Worm (Caenorhabditis elegans) whole organism, late embryonic: ENCODE data around the gene K06B4.4.

Source experiments
- C08G9.2 ChIP-seq: sonication (generic microtip); optimal IDR thresholded peaks from 2 replicates; lab custom pipeline; 2016; ENCODE audit warnings: mild to moderate bottlenecking, missing genetic modification characterization, moderate library complexity, missing compliant biosample characterization
- C38D4.7 ChIP-seq: fragments of 200-800 bp; sonication (Bioruptor generic); optimal IDR thresholded peaks from 2 replicates; lab custom pipeline; 2018; ENCODE audit warnings: mild to moderate bottlenecking, missing genetic modification characterization, moderate library complexity, missing compliant biosample characterization
- K02D7.2 ChIP-seq: sonication (generic microtip); optimal IDR thresholded peaks from 2 replicates; lab custom pipeline; 2017; ENCODE audit warnings: mild to moderate bottlenecking, missing genetic modification characterization, missing compliant biosample characterization
- T23F11.4 ChIP-seq: fragments of 200-800 bp; sonication (Bioruptor generic); optimal IDR thresholded peaks from 2 replicates; lab custom pipeline; 2018; ENCODE audit warnings: mild to moderate bottlenecking, missing genetic modification characterization, missing compliant biosample characterization
- Y22D7AL.16 ChIP-seq: sonication (generic microtip); optimal IDR thresholded peaks from 2 replicates; lab custom pipeline; 2016; ENCODE audit warnings: missing genetic modification characterization, missing compliant biosample characterization
- ceh-19 ChIP-seq: fragments of 200-800 bp; sonication (Bioruptor generic); optimal IDR thresholded peaks from 2 replicates; lab custom pipeline; 2018; ENCODE audit warnings: mild to moderate bottlenecking, missing genetic modification characterization, missing compliant biosample characterization
- ceh-2 ChIP-seq: sonication (generic microtip); optimal IDR thresholded peaks from 2 replicates; lab custom pipeline; 2016; ENCODE audit warnings: missing genotype, missing genetic modification characterization, missing compliant biosample characterization
- ceh-24 ChIP-seq: sonication (generic microtip); optimal IDR thresholded peaks from 2 replicates; lab custom pipeline; 2016; ENCODE audit warnings: mild to moderate bottlenecking, missing genetic modification characterization, missing compliant biosample characterization
- ceh-31 ChIP-seq: sonication (generic microtip); optimal IDR thresholded peaks from 2 replicates; lab custom pipeline; 2016; ENCODE audit warnings: missing genetic modification characterization, missing compliant biosample characterization
- ceh-34 ChIP-seq: sonication (generic microtip); optimal IDR thresholded peaks from 2 replicates; lab custom pipeline; 2016; ENCODE audit warnings: mild to moderate bottlenecking, missing genetic modification characterization, missing compliant biosample characterization
- ceh-45 ChIP-seq: fragments of 200-800 bp; sonication (Bioruptor generic); IDR thresholded peaks from 2 replicates; pipeline ENCODE4 v1.3.6; 2022; ENCODE audit warnings: missing genetic modification reagents, missing genetic modification characterization, missing compliant biosample characterization
- ceh-48 ChIP-seq: sonication (generic microtip); optimal IDR thresholded peaks from 2 replicates; lab custom pipeline; 2016; ENCODE audit warnings: missing genetic modification characterization, inconsistent platforms, missing compliant biosample characterization
- ceh-6 ChIP-seq: fragments of 200-800 bp; sonication (Bioruptor generic); optimal IDR thresholded peaks from 2 replicates; lab custom pipeline; 2018; ENCODE audit warnings: mild to moderate bottlenecking, missing genetic modification characterization, missing compliant biosample characterization
- ceh-9 ChIP-seq: sonication (generic microtip); optimal IDR thresholded peaks from 2 replicates; lab custom pipeline; 2016; ENCODE audit warnings: mild to moderate bottlenecking, missing genetic modification characterization, inconsistent platforms, missing compliant biosample characterization
- dmd-4 ChIP-seq: sonication (generic microtip); optimal IDR thresholded peaks from 2 replicates; lab custom pipeline; 2016; ENCODE audit warnings: borderline replicate concordance, missing genetic modification characterization, missing compliant biosample characterization
- dve-1 ChIP-seq: sonication (generic microtip); optimal IDR thresholded peaks from 2 replicates; lab custom pipeline; 2017; ENCODE audit warnings: antibody characterized with exemption, mild to moderate bottlenecking, missing genetic modification characterization, missing compliant biosample characterization
- elt-4 ChIP-seq: sonication (generic microtip); optimal IDR thresholded peaks from 2 replicates; lab custom pipeline; 2016; ENCODE audit warnings: missing genetic modification characterization, missing compliant biosample characterization
- fkh-10 ChIP-seq: fragments of 150-350 bp; optimal IDR thresholded peaks from 2 replicates; lab custom pipeline; 2014; ENCODE audit warnings: missing biosample characterization, missing genetic modification reagents, missing genetic modification characterization
- fkh-6 ChIP-seq: sonication (generic microtip); optimal IDR thresholded peaks from 2 replicates; lab custom pipeline; 2016; ENCODE audit warnings: missing genetic modification characterization, missing compliant biosample characterization
- hlh-15 ChIP-seq: sonication (generic microtip); optimal IDR thresholded peaks from 2 replicates; lab custom pipeline; 2016; ENCODE audit warnings: missing genetic modification characterization, missing compliant biosample characterization
- hlh-30 ChIP-seq: sonication (generic microtip); optimal IDR thresholded peaks from 2 replicates; lab custom pipeline; 2017; ENCODE audit warnings: antibody characterized with exemption, missing genetic modification characterization, missing compliant biosample characterization; ENCODE audit not compliant: insufficient read depth
- hlh-8 ChIP-seq: sonication (generic microtip); optimal IDR thresholded peaks from 2 replicates; lab custom pipeline; 2016; ENCODE audit warnings: missing genotype, missing genetic modification characterization, missing compliant biosample characterization
- lim-6 ChIP-seq: sonication (generic microtip); optimal IDR thresholded peaks from 2 replicates; lab custom pipeline; 2016; ENCODE audit warnings: missing genetic modification characterization, missing compliant biosample characterization
- lin-11 ChIP-seq: fragments of 200-800 bp; sonication (Bioruptor generic); optimal IDR thresholded peaks from 2 replicates; lab custom pipeline; 2018; ENCODE audit warnings: mild to moderate bottlenecking, missing genetic modification characterization, missing compliant biosample characterization
- nfya-1 ChIP-seq: sonication (generic microtip); optimal IDR thresholded peaks from 2 replicates; lab custom pipeline; 2017; ENCODE audit warnings: missing genetic modification characterization, mild to moderate bottlenecking, missing compliant biosample characterization, antibody characterized with exemption, moderate library complexity
- nhr-11 ChIP-seq: fragments of 150-350 bp; optimal IDR thresholded peaks from 2 replicates; lab custom pipeline; 2014; ENCODE audit warnings: missing biosample characterization, missing genetic modification characterization
- nhr-232 ChIP-seq: sonication (generic microtip); optimal IDR thresholded peaks from 2 replicates; lab custom pipeline; 2016; ENCODE audit warnings: missing genetic modification characterization, missing compliant biosample characterization
- npax-4 ChIP-seq: sonication (generic microtip); optimal IDR thresholded peaks from 2 replicates; lab custom pipeline; 2016; ENCODE audit warnings: missing genetic modification characterization, missing compliant biosample characterization
- pat-9 ChIP-seq: fragments of 200-800 bp; sonication (Bioruptor generic); optimal IDR thresholded peaks from 2 replicates; lab custom pipeline; 2018; ENCODE audit warnings: mild to moderate bottlenecking, missing genetic modification characterization, moderate library complexity, missing compliant biosample characterization
- pax-1 ChIP-seq: fragments of 150-350 bp; optimal IDR thresholded peaks from 2 replicates; lab custom pipeline; 2014; ENCODE audit warnings: missing biosample characterization, missing genetic modification characterization
- pha-4 ChIP-seq: fragments of 150-350 bp; optimal IDR thresholded peaks from 2 replicates; lab custom pipeline; 2018; ENCODE audit warnings: missing biosample characterization, missing genetic modification reagents, missing genetic modification characterization
- pqm-1 ChIP-seq: sonication (generic microtip); optimal IDR thresholded peaks from 2 replicates; lab custom pipeline; 2016; ENCODE audit warnings: missing genetic modification characterization, missing compliant biosample characterization
- rnt-1 ChIP-seq: sonication (generic microtip); optimal IDR thresholded peaks from 2 replicates; lab custom pipeline; 2016; ENCODE audit warnings: missing genetic modification characterization, missing compliant biosample characterization
- sdc-2 ChIP-seq: sonication (generic microtip); optimal IDR thresholded peaks from 2 replicates; lab custom pipeline; 2016; ENCODE audit warnings: missing genotype, missing genetic modification characterization, missing compliant biosample characterization
- sox-2 ChIP-seq: fragments of 200-800 bp; sonication (Bioruptor generic); IDR thresholded peaks from 2 replicates; pipeline ENCODE4 v1.3.6; 2022; ENCODE audit warnings: missing genetic modification reagents, missing genetic modification characterization, missing compliant biosample characterization
- sox-4 ChIP-seq: sonication (generic microtip); optimal IDR thresholded peaks from 2 replicates; lab custom pipeline; 2017; ENCODE audit warnings: mild to moderate bottlenecking, missing genetic modification characterization, inconsistent platforms, missing compliant biosample characterization
- tbx-7 ChIP-seq: sonication (generic microtip); optimal IDR thresholded peaks from 2 replicates; lab custom pipeline; 2016; ENCODE audit warnings: missing genotype, missing genetic modification characterization, missing compliant biosample characterization
- ttx-3 ChIP-seq: sonication (generic microtip); optimal IDR thresholded peaks from 2 replicates; lab custom pipeline; 2016; ENCODE audit warnings: missing genetic modification reagents, missing genetic modification characterization, missing compliant biosample characterization
- unc-42 ChIP-seq: sonication (generic microtip); optimal IDR thresholded peaks from 2 replicates; lab custom pipeline; 2016; ENCODE audit warnings: missing genotype, missing genetic modification characterization, missing compliant biosample characterization
- unc-86 ChIP-seq: sonication (generic microtip); optimal IDR thresholded peaks from 2 replicates; lab custom pipeline; 2016; ENCODE audit warnings: missing genetic modification characterization, missing compliant biosample characterization
- zip-5 ChIP-seq: sonication (generic microtip); optimal IDR thresholded peaks from 2 replicates; lab custom pipeline; 2016; ENCODE audit warnings: missing genetic modification characterization, missing compliant biosample characterization
- ztf-16 ChIP-seq: sonication (generic microtip); optimal IDR thresholded peaks from 2 replicates; lab custom pipeline; 2017; ENCODE audit warnings: missing genetic modification characterization, missing compliant biosample characterization

The K06B4.4 gene

ce11 chrV:15668870-15669269 lies at the start of gene K06B4.4:
Gene K06B4.4 (plus strand): TSS chrV:15669170.
- TF ChIP-seq ztf-16 (tag; lab: Kevin White, UChicago) (no peak), sdc-2 (no peak), pax-1 (tag; lab: Kevin White, UChicago) (no peak), ttx-3 (tag; lab: Kevin White, UChicago) (no peak), nfya-1 (tag; lab: Kevin White, UChicago) (no peak), ceh-34 (tag; lab: Kevin White, UChicago) (no peak), fkh-6 (tag; lab: Kevin White, UChicago) (no peak), ceh-2 (no peak), T23F11.4 (GFP tag; lab: Kevin White, UChicago) (no peak), sox-2 (GFP tag; lab: Robert Waterston, UW) (no peak), ceh-24 (tag; lab: Kevin White, UChicago) (no peak)
- TF ChIP-seq, all 69 proteins: peak for 0

ce11 chrV:15621518-15621917 lies 47.5 kb upstream of the K06B4.4 start, which contains the start of gene C55A1.1:
Gene C55A1.1 (plus strand): TSS chrV:15621818.
- TF ChIP-seq ceh-2 (no peak), dve-1 (tag; lab: Kevin White, UChicago) (no peak), zip-5 (no peak)

- TF ChIP-seq ceh-31, result no peak
- TF ChIP-seq ceh-45 (GFP tag; lab: Robert Waterston, UW), result no peak
- no peak for TF ChIP-seq ceh-9 (tag; lab: Kevin White, UChicago)
- no peak for TF ChIP-seq nhr-11
- no peak for TF ChIP-seq dve-1 (tag; lab: Kevin White, UChicago)
- no peak for TF ChIP-seq unc-86 (tag; lab: Kevin White, UChicago)
- no peak for TF ChIP-seq ceh-19 (GFP tag; lab: Kevin White, UChicago)
- TF ChIP-seq ceh-2, result no peak
- no peak for TF ChIP-seq pqm-1 (tag; lab: Kevin White, UChicago)
- TF ChIP-seq dmd-4, result no peak
- TF ChIP-seq C38D4.7, result no peak
- TF ChIP-seq nfya-1 (tag; lab: Kevin White, UChicago), result no peak
- no peak for TF ChIP-seq ceh-24 (tag; lab: Kevin White, UChicago)
- TF ChIP-seq ztf-16 (tag; lab: Kevin White, UChicago), result no peak
- no peak for TF ChIP-seq hlh-30
- no peak for TF ChIP-seq T23F11.4 (GFP tag; lab: Kevin White, UChicago)
- no peak for TF ChIP-seq rnt-1
These were observed 43.4 kb upstream of the K06B4.4 start, which contains the start of gene C55A1.11 for ce11 chrV:15625561-15625960. Gene C55A1.11 (plus strand): TSS chrV:15625861.

ce11 chrV:15629543-15629942 lies 39.4 kb upstream of the K06B4.4 start, which contains the start of gene str-248:
Gene str-248 (minus strand): TSS chrV:15629643.
- no peak for TF ChIP-seq K02D7.2 (tag; lab: Kevin White, UChicago)
- no peak for TF ChIP-seq lim-6
- TF ChIP-seq ceh-34 (tag; lab: Kevin White, UChicago), result no peak
- no peak for TF ChIP-seq nhr-232
- no peak for TF ChIP-seq pat-9 (tag; lab: Kevin White, UChicago)
- no peak for TF ChIP-seq ceh-6 (GFP tag; lab: Kevin White, UChicago)
- no peak for TF ChIP-seq rnt-1
- no peak for TF ChIP-seq pax-1 (tag; lab: Kevin White, UChicago)
- no peak for TF ChIP-seq nfya-1 (tag; lab: Kevin White, UChicago)
- TF ChIP-seq sdc-2, result no peak
- no peak for TF ChIP-seq lin-11 (tag; lab: Kevin White, UChicago)
- TF ChIP-seq tbx-7 (tag; lab: Kevin White, UChicago), result no peak
- TF ChIP-seq fkh-6 (tag; lab: Kevin White, UChicago), result no peak
- TF ChIP-seq elt-4 (tag; lab: Kevin White, UChicago), result no peak
- no peak for TF ChIP-seq dve-1 (tag; lab: Kevin White, UChicago)

ce11 chrV:15638853-15639252 lies 30.1 kb upstream of the K06B4.4 start, which contains the start of gene srz-44:
Gene srz-44 (minus strand): TSS chrV:15638953.
- no peak for TF ChIP-seq fkh-6 (tag; lab: Kevin White, UChicago)
- TF ChIP-seq Y22D7AL.16 (tag; lab: Kevin White, UChicago), result no peak
- TF ChIP-seq sox-4, result no peak
- TF ChIP-seq fkh-10, result no peak
- TF ChIP-seq npax-4 (tag; lab: Kevin White, UChicago), result no peak
- TF ChIP-seq hlh-8 (tag; lab: Kevin White, UChicago), result no peak
- no peak for TF ChIP-seq ztf-16 (tag; lab: Kevin White, UChicago)
- TF ChIP-seq hlh-15, result no peak
- no peak for TF ChIP-seq ceh-34 (tag; lab: Kevin White, UChicago)
- TF ChIP-seq unc-42 (tag; lab: Kevin White, UChicago), result no peak
- no peak for TF ChIP-seq zip-5
- TF ChIP-seq C08G9.2 (tag; lab: Kevin White, UChicago), result no peak
- TF ChIP-seq sdc-2, result no peak
- TF ChIP-seq pha-4 (tag; lab: Kevin White, UChicago), result no peak
- no peak for TF ChIP-seq ceh-48 (tag; lab: Kevin White, UChicago)
- TF ChIP-seq, all 69 proteins: peak for 0
